Worm (Caenorhabditis elegans) whole organism, mixed stage, embryonic: ENCODE measurements around the gene tni-1.

Experiments
- M03D4.4 ChIP-seq: sonication (generic microtip); optimal IDR thresholded peaks from 2 replicates; lab custom pipeline; 2017; ENCODE audit warnings: mild to moderate bottlenecking, missing genetic modification characterization, missing compliant biosample characterization
- bed-3 ChIP-seq: fragments of 200-800 bp; sonication (Bioruptor generic); optimal IDR thresholded peaks from 3 replicates; lab custom pipeline; 2018; ENCODE audit warnings: mild to moderate bottlenecking, missing genetic modification characterization, moderate library complexity, missing compliant biosample characterization
- blmp-1 ChIP-seq: fragments of 150-350 bp; optimal IDR thresholded peaks from 2 replicates; lab custom pipeline; 2014; ENCODE audit warnings: missing biosample characterization, missing genetic modification characterization
- ceh-39 ChIP-seq: fragments of 150-350 bp; optimal IDR thresholded peaks from 2 replicates; lab custom pipeline; 2014; ENCODE audit warnings: missing biosample characterization, missing genetic modification characterization
- ceh-43 ChIP-seq: fragments of 200-800 bp; sonication (Bioruptor generic); optimal IDR thresholded peaks from 2 replicates; lab custom pipeline; 2018; ENCODE audit warnings: mild to moderate bottlenecking, missing genetic modification characterization, moderate library complexity, missing compliant biosample characterization
- ces-1 ChIP-seq: fragments of 150-350 bp; optimal IDR thresholded peaks from 2 replicates; lab custom pipeline; 2014; ENCODE audit warnings: missing biosample characterization, missing genetic modification reagents, missing genetic modification characterization
- cnd-1 ChIP-seq: fragments of 200-800 bp; sonication (Bioruptor generic); optimal IDR thresholded peaks from 2 replicates; lab custom pipeline; 2018; ENCODE audit warnings: mild to moderate bottlenecking, missing genetic modification characterization, missing compliant biosample characterization
- drap-1 ChIP-seq: fragments of 200-800 bp; sonication (Bioruptor generic); optimal IDR thresholded peaks from 3 replicates; lab custom pipeline; 2018; ENCODE audit warnings: mild to moderate bottlenecking, missing genetic modification characterization, missing compliant biosample characterization
- elt-1 ChIP-seq: sonication (generic microtip); optimal IDR thresholded peaks from 2 replicates; lab custom pipeline; 2017; ENCODE audit warnings: missing genetic modification characterization, mild to moderate bottlenecking, missing compliant biosample characterization, antibody characterized with exemption, moderate library complexity, borderline replicate concordance; ENCODE audit not compliant: insufficient read depth
- elt-3 ChIP-seq: fragments of 150-350 bp; optimal IDR thresholded peaks from 2 replicates; lab custom pipeline; 2014; ENCODE audit warnings: missing biosample characterization, missing genetic modification characterization
- flh-1 ChIP-seq: fragments of 200-800 bp; sonication (Bioruptor generic); optimal IDR thresholded peaks from 2 replicates; lab custom pipeline; 2018; ENCODE audit warnings: mild to moderate bottlenecking, missing genetic modification characterization, moderate library complexity, missing compliant biosample characterization
- ham-2 ChIP-seq: fragments of 200-800 bp; sonication (Bioruptor generic); optimal IDR thresholded peaks from 2 replicates; lab custom pipeline; 2018; ENCODE audit warnings: mild to moderate bottlenecking, missing genetic modification characterization, missing compliant biosample characterization
- hlh-1 ChIP-seq: fragments of 150-350 bp; optimal IDR thresholded peaks from 2 replicates; lab custom pipeline; 2014; ENCODE audit warnings: missing biosample characterization, missing genetic modification reagents, missing genetic modification characterization
- lin-13 ChIP-seq: fragments of 150-350 bp; optimal IDR thresholded peaks from 2 replicates; lab custom pipeline; 2014; ENCODE audit warnings: missing biosample characterization, missing genetic modification characterization
- lin-32 ChIP-seq: fragments of 200-800 bp; sonication (Bioruptor generic); optimal IDR thresholded peaks from 2 replicates; lab custom pipeline; 2018; ENCODE audit warnings: mild to moderate bottlenecking, missing genetic modification characterization, missing compliant biosample characterization
- lsy-2 ChIP-seq: fragments of 150-350 bp; optimal IDR thresholded peaks from 2 replicates; lab custom pipeline; 2014; ENCODE audit warnings: missing biosample characterization, missing genetic modification characterization
- mab-5 ChIP-seq: fragments of 150-350 bp; optimal IDR thresholded peaks from 2 replicates; lab custom pipeline; 2014; ENCODE audit warnings: missing biosample characterization, missing genetic modification characterization
- mep-1 ChIP-seq: fragments of 150-350 bp; optimal IDR thresholded peaks from 2 replicates; lab custom pipeline; 2017; ENCODE audit warnings: missing biosample characterization, missing genetic modification reagents, missing genetic modification characterization, inconsistent platforms
- mls-2 ChIP-seq: sonication (generic microtip); optimal IDR thresholded peaks from 2 replicates; lab custom pipeline; 2016; ENCODE audit warnings: mild to moderate bottlenecking, missing genetic modification characterization, moderate library complexity, missing compliant biosample characterization
- nhr-12 ChIP-seq: fragments of 150-350 bp; optimal IDR thresholded peaks from 2 replicates; lab custom pipeline; 2014; ENCODE audit warnings: missing biosample characterization, missing genetic modification characterization
- nhr-2 ChIP-seq: fragments of 150-350 bp; optimal IDR thresholded peaks from 2 replicates; lab custom pipeline; 2014; ENCODE audit warnings: missing biosample characterization, missing genetic modification characterization
- nhr-237 ChIP-seq: fragments of 150-350 bp; optimal IDR thresholded peaks from 2 replicates; lab custom pipeline; 2014; ENCODE audit warnings: missing biosample characterization, missing genetic modification characterization
- nhr-28 ChIP-seq: fragments of 150-350 bp; optimal IDR thresholded peaks from 2 replicates; lab custom pipeline; 2014; ENCODE audit warnings: missing biosample characterization, missing genetic modification characterization
- nhr-76 ChIP-seq: sonication (generic microtip); optimal IDR thresholded peaks from 2 replicates; lab custom pipeline; 2017; ENCODE audit warnings: missing biosample characterization, missing genetic modification characterization
- pha-4 ChIP-seq: fragments of 150-350 bp; optimal IDR thresholded peaks from 2 replicates; lab custom pipeline; 2018; ENCODE audit warnings: missing biosample characterization, missing genetic modification reagents, missing genetic modification characterization
- sem-2 ChIP-seq: fragments of 200-800 bp; sonication (Bioruptor generic); optimal IDR thresholded peaks from 2 replicates; lab custom pipeline; 2018; ENCODE audit warnings: mild to moderate bottlenecking, missing genetic modification characterization, missing compliant biosample characterization
- snpc-4 ChIP-seq: fragments of 150-350 bp; optimal IDR thresholded peaks from 2 replicates; lab custom pipeline; 2014; ENCODE audit warnings: missing biosample characterization, missing genetic modification characterization
- sptf-1 ChIP-seq: sonication (generic microtip); optimal IDR thresholded peaks from 2 replicates; lab custom pipeline; 2017; ENCODE audit warnings: mild to moderate bottlenecking, missing genetic modification characterization, moderate library complexity, missing compliant biosample characterization
- tbx-8 ChIP-seq: fragments of 200-800 bp; sonication (Bioruptor generic); optimal IDR thresholded peaks from 2 replicates; lab custom pipeline; 2018; ENCODE audit warnings: mild to moderate bottlenecking, missing genetic modification characterization, moderate library complexity, missing compliant biosample characterization
- unc-120 ChIP-seq: sonication (generic microtip); optimal IDR thresholded peaks from 2 replicates; lab custom pipeline; 2017; ENCODE audit warnings: missing genetic modification characterization, missing compliant biosample characterization; ENCODE audit not compliant: poor library complexity, severe bottlenecking
- unc-39 ChIP-seq: fragments of 150-350 bp; optimal IDR thresholded peaks from 2 replicates; lab custom pipeline; 2014; ENCODE audit warnings: missing biosample characterization, missing genetic modification characterization
- unc-62 ChIP-seq: fragments of 150-350 bp; optimal IDR thresholded peaks from 2 replicates; lab custom pipeline; 2014; ENCODE audit warnings: missing biosample characterization, missing genetic modification reagents, missing genetic modification characterization
- zip-8 ChIP-seq: fragments of 150-350 bp; optimal IDR thresholded peaks from 2 replicates; lab custom pipeline; 2014; ENCODE audit warnings: missing biosample characterization, missing genetic modification characterization
- ztf-11 ChIP-seq: fragments of 150-350 bp; optimal IDR thresholded peaks from 2 replicates; lab custom pipeline; 2014; ENCODE audit warnings: missing biosample characterization, missing genetic modification characterization

The tni-1 gene

DNA sequence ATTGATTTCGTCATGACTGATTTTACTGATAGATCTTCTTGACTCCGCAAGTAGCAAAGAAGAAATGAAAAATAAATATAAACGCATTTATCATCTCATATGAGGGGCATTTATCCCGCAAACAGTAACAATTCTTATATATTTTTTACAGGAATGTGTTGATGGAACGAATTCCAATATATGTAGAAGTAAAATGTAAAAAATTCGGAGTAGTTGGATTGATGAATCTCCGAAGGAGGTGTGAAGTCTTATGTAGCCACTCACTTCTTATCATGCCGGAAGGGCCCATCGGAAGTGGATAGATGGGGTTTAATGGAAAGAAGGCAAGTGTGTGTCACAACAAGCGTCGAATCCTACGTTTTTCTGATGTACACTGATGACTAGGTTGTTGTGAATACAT is 39.5 kb downstream of the tni-1 start, which contains the start of gene gcy-9:
gcy-9 (minus strand) TSS at position 101 of the 400 bp plus-strand sequence.
- no peak for TF ChIP-seq lin-13 (tag; lab: Kevin White, UChicago)
- TF ChIP-seq snpc-4, result no peak
- no peak for TF ChIP-seq ceh-39 (tag; lab: Kevin White, UChicago)
- TF ChIP-seq flh-1 (GFP tag; lab: Kevin White, UChicago), result no peak
- no peak for TF ChIP-seq mep-1 (tag; lab: Kevin White, UChicago)
- no peak for TF ChIP-seq tbx-8 (GFP tag; lab: Kevin White, UChicago)
- no peak for TF ChIP-seq drap-1 (GFP tag; lab: Kevin White, UChicago)
- TF ChIP-seq nhr-76 (tag; lab: Kevin White, UChicago), result no peak
- no peak for TF ChIP-seq bed-3 (GFP tag; lab: Kevin White, UChicago)
- TF ChIP-seq cnd-1 (tag; lab: Kevin White, UChicago), result no peak
- TF ChIP-seq unc-39 (tag; lab: Kevin White, UChicago), result no peak
- TF ChIP-seq lsy-2, result no peak
- TF ChIP-seq sem-2, result no peak
- TF ChIP-seq elt-1 (tag; lab: Kevin White, UChicago), result no peak
- TF ChIP-seq unc-120 (tag; lab: Kevin White, UChicago), result no peak
- no peak for TF ChIP-seq zip-8 (tag; lab: Kevin White, UChicago)

DNA sequence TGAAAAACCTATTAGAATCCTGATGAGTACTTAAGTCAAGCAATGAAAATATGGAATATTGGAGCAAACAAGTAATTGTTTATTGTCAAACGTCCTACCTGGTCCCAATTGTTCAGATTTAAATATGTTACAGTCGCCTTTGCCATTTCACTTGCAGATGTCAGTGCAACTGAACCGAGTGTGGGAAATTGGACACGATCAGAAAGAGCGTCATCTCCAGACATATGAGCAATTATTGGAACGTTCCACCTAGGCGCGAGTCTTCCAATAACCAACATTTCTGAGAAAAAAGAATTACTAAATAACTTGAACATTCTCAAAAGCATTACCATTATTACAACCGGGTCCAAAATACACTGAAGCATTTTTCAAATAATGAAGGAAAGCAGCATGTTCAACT is 40.2 kb downstream of the tni-1 start:
- TF ChIP-seq zip-8 (tag; lab: Kevin White, UChicago), result no peak
- no peak for TF ChIP-seq mab-5
- no peak for TF ChIP-seq nhr-2 (tag; lab: Kevin White, UChicago)
- no peak for TF ChIP-seq bed-3 (GFP tag; lab: Kevin White, UChicago)
- no peak for TF ChIP-seq drap-1 (GFP tag; lab: Kevin White, UChicago)
- no peak for TF ChIP-seq ceh-39 (tag; lab: Kevin White, UChicago)
- TF ChIP-seq elt-3 (tag; lab: Kevin White, UChicago), result no peak
- TF ChIP-seq tbx-8 (GFP tag; lab: Kevin White, UChicago), result no peak
- no peak for TF ChIP-seq lin-13 (tag; lab: Kevin White, UChicago)
- TF ChIP-seq snpc-4, result no peak
- no peak for TF ChIP-seq unc-120 (tag; lab: Kevin White, UChicago)
- TF ChIP-seq lin-32, result no peak
- TF ChIP-seq cnd-1 (tag; lab: Kevin White, UChicago), result no peak
- TF ChIP-seq hlh-1 (tag; lab: Kevin White, UChicago), result no peak
- TF ChIP-seq unc-39 (tag; lab: Kevin White, UChicago), result no peak
- no peak for TF ChIP-seq blmp-1 (tag; lab: Kevin White, UChicago)
- no peak for TF ChIP-seq nhr-76 (tag; lab: Kevin White, UChicago)
- no peak for TF ChIP-seq flh-1 (GFP tag; lab: Kevin White, UChicago)

DNA sequence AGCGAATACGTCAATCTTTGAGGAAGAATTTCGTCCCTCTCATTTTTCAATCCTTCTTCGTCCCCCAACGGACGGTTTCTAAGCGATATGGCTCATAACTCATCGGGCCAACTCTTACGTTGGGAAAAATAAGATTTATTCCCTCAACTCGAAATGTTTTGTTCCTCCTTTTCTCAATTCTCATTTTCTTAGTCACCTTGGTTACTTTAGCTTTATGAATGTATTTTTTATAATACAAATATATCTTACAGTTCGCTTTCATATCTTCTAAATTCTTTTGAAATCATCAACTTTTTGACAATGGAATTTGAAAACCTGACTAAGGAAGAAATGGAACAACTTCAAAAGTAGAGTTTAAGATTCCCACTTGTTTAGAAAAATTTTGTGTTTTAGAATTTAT is 47.8 kb downstream of the tni-1 start, which contains the start of gene npr-9:
npr-9 (plus strand) TSS at position 301 of the 400 bp plus-strand sequence.
- no peak for TF ChIP-seq ceh-43 (GFP tag; lab: Kevin White, UChicago)
- TF ChIP-seq unc-39 (tag; lab: Kevin White, UChicago), result no peak
- TF ChIP-seq nhr-237, result no peak
- no peak for TF ChIP-seq M03D4.4 (tag; lab: Kevin White, UChicago)
- TF ChIP-seq lin-13 (tag; lab: Kevin White, UChicago), result no peak
- TF ChIP-seq elt-3 (tag; lab: Kevin White, UChicago), result no peak
- TF ChIP-seq blmp-1 (tag; lab: Kevin White, UChicago), result no peak
- no peak for TF ChIP-seq mls-2 (tag; lab: Kevin White, UChicago)
- TF ChIP-seq elt-1 (tag; lab: Kevin White, UChicago), result no peak
- no peak for TF ChIP-seq nhr-28 (tag; lab: Kevin White, UChicago)
- no peak for TF ChIP-seq ztf-11 (tag; lab: Kevin White, UChicago)
- no peak for TF ChIP-seq unc-62
- TF ChIP-seq ceh-39 (tag; lab: Kevin White, UChicago), result no peak
- TF ChIP-seq nhr-76 (tag; lab: Kevin White, UChicago), result no peak
- TF ChIP-seq, all 35 proteins: peak for 0

DNA sequence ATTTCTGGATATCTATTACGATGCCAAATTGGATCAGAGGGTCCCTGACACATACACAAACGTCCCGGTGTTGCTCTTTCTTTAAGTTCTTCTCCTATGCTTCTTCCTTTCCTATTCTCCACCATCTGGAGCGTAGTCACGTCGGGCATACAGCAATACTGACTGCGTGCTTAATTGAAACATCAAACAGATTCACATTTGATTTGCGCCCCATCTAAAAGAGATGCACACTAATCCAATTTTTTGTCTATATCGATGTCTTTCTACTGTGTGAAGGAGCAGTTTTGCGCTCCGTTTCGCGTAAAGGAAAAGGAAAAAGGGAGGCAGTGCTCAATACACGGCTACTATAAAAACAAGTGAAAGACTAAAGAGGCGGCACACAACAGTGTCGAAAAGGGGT is 48.6 kb downstream of the tni-1 start:
- TF ChIP-seq ces-1 (GFP tag; lab: Kevin White, UChicago), result peak; percentile 90
- no peak for TF ChIP-seq nhr-28 (tag; lab: Kevin White, UChicago)
- no peak for TF ChIP-seq M03D4.4 (tag; lab: Kevin White, UChicago)

DNA sequence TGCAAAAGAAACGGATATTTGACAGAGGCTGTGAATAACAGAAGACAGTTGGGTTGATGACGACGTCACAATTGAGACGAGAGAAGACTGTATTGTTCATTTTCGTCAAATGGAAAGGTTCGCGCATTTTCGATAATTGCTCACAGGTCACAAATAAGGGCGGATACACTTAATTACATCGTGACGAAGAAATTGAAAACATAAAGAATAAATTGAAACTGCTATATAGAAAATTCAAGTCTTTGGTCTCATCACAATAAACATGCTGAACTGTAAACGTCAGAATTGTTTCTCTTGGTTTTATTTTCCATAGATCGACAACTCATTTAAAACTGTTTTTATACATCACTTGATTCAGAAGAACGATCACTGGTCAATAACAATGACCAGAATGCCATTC is 50.4 kb downstream of the tni-1 start, which contains the start of gene ZK455.5:
ZK455.5 (minus strand) TSS at position 101 of the 400 bp plus-strand sequence.
- TF ChIP-seq ces-1 (GFP tag; lab: Kevin White, UChicago) (no peak), ceh-43 (GFP tag; lab: Kevin White, UChicago) (no peak), flh-1 (GFP tag; lab: Kevin White, UChicago) (no peak), lsy-2 (no peak), nhr-12 (tag; lab: Kevin White, UChicago) (no peak), nhr-237 (no peak), nhr-28 (tag; lab: Kevin White, UChicago) (no peak), snpc-4 (no peak), nhr-76 (tag; lab: Kevin White, UChicago) (no peak), sptf-1 (tag; lab: Kevin White, UChicago) (no peak), unc-39 (tag; lab: Kevin White, UChicago) (no peak), mls-2 (tag; lab: Kevin White, UChicago) (no peak), ham-2 (GFP tag; lab: Kevin White, UChicago) (no peak), tbx-8 (GFP tag; lab: Kevin White, UChicago) (no peak), mab-5 (no peak), sem-2 (no peak), pha-4 (tag; lab: Kevin White, UChicago) (no peak), nhr-2 (tag; lab: Kevin White, UChicago) (no peak), lin-32 (no peak), zip-8 (tag; lab: Kevin White, UChicago) (no peak)
